Worm (Caenorhabditis elegans): ENCODE measurements around the gene ant-1.1.

The ant-1.1 gene

DNA sequence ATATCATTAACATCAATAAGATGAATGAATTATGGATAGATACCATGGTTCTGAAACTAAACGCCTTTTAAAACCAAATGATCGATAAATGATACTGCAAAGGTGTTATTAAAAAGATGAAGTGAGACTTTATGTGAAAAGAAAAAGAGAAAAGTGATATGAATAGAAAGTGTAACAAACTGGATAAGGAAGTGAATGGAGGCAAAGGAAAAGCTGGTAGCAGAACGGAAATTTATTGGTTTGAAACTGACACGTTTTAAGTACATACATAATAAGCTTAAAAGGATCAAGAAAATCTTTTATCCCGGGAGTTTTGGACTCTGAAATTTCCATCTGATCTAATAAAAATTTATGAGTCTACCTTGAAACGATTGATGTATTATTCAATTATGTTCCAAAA is 33.3 kb upstream of the ant-1.1 start, which contains the start of gene bli-5:
bli-5 (minus strand) TSS at position 101 of the 400 bp plus-strand sequence.
- TF ChIP-seq bed-2 (GFP tag; IDR thresholded peaks at IDR 0.05) (no peak), egrh-3 (GFP tag; IDR thresholded peaks at IDR 0.05) (no peak), hmg-20 (GFP tag; IDR thresholded peaks at IDR 0.05) (no peak), ztf-26 (tag; optimal IDR thresholded peaks at IDR 0.05) (no peak), nfyb-1 (GFP tag; IDR thresholded peaks at IDR 0.05) (no peak), madf-10 (tag; optimal IDR thresholded peaks at IDR 0.05) (no peak), tbp1 (GFP tag; optimal IDR thresholded peaks at IDR 0.05) (no peak), attf-5 (GFP tag; optimal IDR thresholded peaks at IDR 0.05) (no peak), akir-1 (GFP tag; optimal IDR thresholded peaks at IDR 0.05) (no peak)

DNA sequence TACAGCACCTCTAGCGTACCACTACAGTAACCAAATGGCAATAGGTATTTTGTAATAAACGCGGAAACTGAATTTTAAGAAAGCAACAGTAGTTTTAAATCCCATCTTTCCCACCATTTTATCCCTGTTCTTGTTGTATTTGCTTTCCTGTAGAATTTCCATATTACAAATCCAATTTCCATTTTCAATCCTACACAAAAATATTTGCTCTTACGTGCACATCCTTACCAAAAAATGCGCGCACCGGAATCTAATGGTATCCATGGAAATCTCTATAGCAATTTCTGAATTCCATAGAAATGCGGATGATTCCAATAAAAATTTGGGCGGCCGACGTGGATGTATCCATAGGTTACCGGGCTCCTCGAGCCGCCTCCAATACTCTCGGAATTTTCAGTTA is 32.8 kb upstream of the ant-1.1 start, which contains the start of gene trf-1:
trf-1 (plus strand) TSS at position 301 of the 400 bp plus-strand sequence.
- TF ChIP-seq ztf-25 (GFP tag; IDR thresholded peaks at IDR 0.05) (no peak), bed-1 (GFP tag; IDR thresholded peaks at IDR 0.05) (no peak), nfya-2 (GFP tag; IDR thresholded peaks at IDR 0.05) (no peak), gei-17 (GFP tag; optimal IDR thresholded peaks at IDR 0.05) (no peak), repo-1 (tag; optimal IDR thresholded peaks at IDR 0.05) (no peak), rcor-1 (GFP tag; IDR thresholded peaks at IDR 0.05) (no peak)

DNA sequence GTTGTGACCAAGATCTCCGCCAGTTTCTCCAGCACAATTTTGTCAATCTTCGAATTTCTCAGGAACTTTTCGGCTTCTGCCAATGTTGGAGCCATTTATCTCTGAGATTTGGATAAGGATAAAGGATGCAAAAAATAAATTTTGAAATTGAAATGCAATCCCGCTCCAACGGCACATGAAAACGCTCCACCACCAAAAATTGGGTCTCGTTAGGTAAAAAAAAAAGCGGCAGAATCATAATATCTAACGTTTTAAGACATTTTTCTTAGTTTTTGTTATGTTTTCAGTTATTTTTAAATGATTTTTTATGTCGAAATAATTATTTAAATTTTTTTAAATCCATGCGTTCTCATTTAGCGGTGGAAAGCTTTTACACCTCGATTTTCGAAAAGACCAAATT is 28.6 kb upstream of the ant-1.1 start, which contains the start of gene F45G2.7:
F45G2.7 (minus strand) TSS at position 101 of the 400 bp plus-strand sequence.
- no peak for TF ChIP-seq snpc-4 (GFP tag; optimal IDR thresholded peaks at IDR 0.05)
- TF ChIP-seq snpc-4 (tag; optimal IDR thresholded peaks at IDR 0.05): no peak
- no peak for TF ChIP-seq rpc-1 (optimal IDR thresholded peaks at IDR 0.05)
- no peak for TF ChIP-seq rpc-1 (tag; optimal IDR thresholded peaks at IDR 0.05)
- no peak for TF ChIP-seq rec-8 (tag; optimal IDR thresholded peaks at IDR 0.05)
- no peak for TF ChIP-seq K12H6.12 (tag; optimal IDR thresholded peaks at IDR 0.05)
- TF ChIP-seq lin-35 (GFP tag; optimal IDR thresholded peaks at IDR 0.05): no peak
- TF ChIP-seq tbp1 (GFP tag; optimal IDR thresholded peaks at IDR 0.05): no peak
- no peak for TF ChIP-seq nhr-27 (tag; optimal IDR thresholded peaks at IDR 0.05)
- TF ChIP-seq chd-7 (tag; optimal IDR thresholded peaks at IDR 0.05): no peak
- TF ChIP-seq nfyb-1 (GFP tag; IDR thresholded peaks at IDR 0.05): no peak
- no peak for TF ChIP-seq tlf-1 (GFP tag; optimal IDR thresholded peaks at IDR 0.05)
- no peak for TF ChIP-seq xnd-1 (tag; optimal IDR thresholded peaks at IDR 0.05)
- no peak for TF ChIP-seq Y95B8A.8 (GFP tag; IDR thresholded peaks at IDR 0.05)
- TF ChIP-seq ztf-6 (GFP tag; IDR thresholded peaks at IDR 0.05): no peak
- TF ChIP-seq unc-62 (GFP tag; optimal IDR thresholded peaks at IDR 0.05): no peak

ce11 chrIII:13435570-13435969 is 27.4 kb upstream of the ant-1.1 start, which contains the start of gene F45G2.8:
Gene F45G2.8, minus strand, starts transcription at chrIII:13435670.
- TF ChIP-seq nfya-2 (GFP tag; IDR thresholded peaks at IDR 0.05) (no peak), T07F8.4 (tag; optimal IDR thresholded peaks at IDR 0.05) (no peak), snpc-3.4 (tag; optimal IDR thresholded peaks at IDR 0.05) (no peak), Y79H2A.3 (GFP tag; conservative IDR thresholded peaks at IDR 0.05) (no peak)

- TF ChIP-seq aptf-3 (GFP tag; IDR thresholded peaks at IDR 0.05): no peak
- no peak for TF ChIP-seq lsl-1 (GFP tag; optimal IDR thresholded peaks at IDR 0.05)
- no peak for TF ChIP-seq K12H6.12 (tag; optimal IDR thresholded peaks at IDR 0.05)
- TF ChIP-seq hmg-1.2 (GFP tag; IDR thresholded peaks at IDR 0.05): no peak
- TF ChIP-seq unc-130 (GFP tag; optimal IDR thresholded peaks at IDR 0.05): no peak
- TF ChIP-seq pbrm-1 (GFP tag; IDR thresholded peaks at IDR 0.05): no peak
- no peak for TF ChIP-seq nhr-120 (GFP tag; IDR thresholded peaks at IDR 0.05)
- TF ChIP-seq hlh-12 (tag; optimal IDR thresholded peaks at IDR 0.05): no peak
- TF ChIP-seq lin-26 (GFP tag; IDR thresholded peaks at IDR 0.05): no peak
- no peak for TF ChIP-seq ceh-91 (GFP tag; IDR thresholded peaks at IDR 0.05)
- no peak for TF ChIP-seq rcor-1 (GFP tag; IDR thresholded peaks at IDR 0.05)
- no peak for TF ChIP-seq K11D2.4 (GFP tag; IDR thresholded peaks at IDR 0.05)
- no peak for TF ChIP-seq atf-7 (tag; optimal IDR thresholded peaks at IDR 0.05)
Measured at ce11 chrIII:13436843-13437242, 26.1 kb upstream of the ant-1.1 start, which contains the start of gene F45G2.9. Gene F45G2.9, minus strand, starts transcription at chrIII:13436943.
